Worm (Caenorhabditis elegans) whole organism, young adult: ENCODE measurements around the gene dod-22.

ENCODE experiments used
- B0336.3 ChIP-seq: fragments of 200-800 bp; sonication (Bioruptor generic); IDR thresholded peaks from 2 replicates; pipeline ENCODE4 v1.3.6; 2022; ENCODE audit warnings: missing genetic modification characterization, missing compliant biosample characterization
- F23B12.7 ChIP-seq: sonication (generic microtip); optimal IDR thresholded peaks from 2 replicates; lab custom pipeline; 2017; ENCODE audit warnings: missing genetic modification characterization, mild to moderate bottlenecking, missing compliant biosample characterization, antibody characterized with exemption, moderate library complexity; ENCODE audit not compliant: insufficient read depth
- F33H1.4 ChIP-seq: fragments of 200-800 bp; sonication (Bioruptor generic); IDR thresholded peaks from 2 replicates; pipeline ENCODE4 v1.3.6; 2022; ENCODE audit warnings: missing genetic modification reagents, missing genetic modification characterization, missing compliant biosample characterization
- F37B4.10 ChIP-seq: fragments of 200-800 bp; sonication (Bioruptor generic); IDR thresholded peaks from 2 replicates; pipeline ENCODE4 v1.3.6; 2022; ENCODE audit warnings: missing genetic modification characterization, missing compliant biosample characterization
- K12H6.12 ChIP-seq: fragments of 200-800 bp; sonication (Bioruptor generic); optimal IDR thresholded peaks from 2 replicates; lab custom pipeline; 2018; ENCODE audit warnings: mild to moderate bottlenecking, missing genetic modification characterization, missing compliant biosample characterization
- ZK185.1 ChIP-seq: sonication (generic microtip); optimal IDR thresholded peaks from 2 replicates; lab custom pipeline; 2016; ENCODE audit warnings: mild to moderate bottlenecking, missing genetic modification characterization, missing compliant biosample characterization; ENCODE audit not compliant: poor library complexity, severe bottlenecking
- ama-1 ChIP-seq, 3 experiments: fragments of 150-350 bp in 1 of 3; sonication (generic microtip) in 2 of 3; optimal IDR thresholded peaks; 2 replicates each; lab custom pipeline; 2014 to 2018; ENCODE audit warnings: missing biosample characterization in 2 of 3, missing genetic modification characterization in 2 of 3, missing genetic modification reagents in 2 of 3
- aptf-3 ChIP-seq: fragments of 200-800 bp; sonication (Bioruptor generic); IDR thresholded peaks from 2 replicates; pipeline ENCODE4 v1.3.6; 2022; ENCODE audit warnings: missing genetic modification characterization, missing compliant biosample characterization
- atf-7 ChIP-seq: sonication (generic microtip); optimal IDR thresholded peaks from 2 replicates; lab custom pipeline; 2017; ENCODE audit warnings: mild to moderate bottlenecking, missing genetic modification characterization, missing compliant biosample characterization
- attf-6 ChIP-seq: fragments of 200-800 bp; sonication (Bioruptor generic); IDR thresholded peaks from 2 replicates; pipeline ENCODE4 v1.3.6; 2022; ENCODE audit warnings: missing genetic modification reagents, missing genetic modification characterization, missing compliant biosample characterization
- cebp-1 ChIP-seq, 2 experiments: fragments of 200-800 bp in 1 of 2; sonication (Bioruptor generic) in 1 of 2; sonication (generic microtip) in 1 of 2; IDR thresholded peaks in 1 of 2; optimal IDR thresholded peaks in 1 of 2; 2 replicates each; pipeline versions ENCODE4 v1.3.6 to Lab custom; 2017 to 2022; ENCODE audit warnings: missing compliant biosample characterization in 2 of 2, missing genetic modification characterization in 2 of 2, mild to moderate bottlenecking in 1 of 2, missing genetic modification reagents in 1 of 2, moderate library complexity in 1 of 2
- cebp-2 ChIP-seq: fragments of 200-800 bp; sonication (Bioruptor generic); IDR thresholded peaks from 2 replicates; pipeline ENCODE4 v1.3.6; 2022; ENCODE audit warnings: missing genetic modification characterization, missing compliant biosample characterization
- ceh-58 ChIP-seq: fragments of 200-800 bp; sonication (Bioruptor generic); IDR thresholded peaks from 2 replicates; pipeline ENCODE4 v1.3.6; 2022; ENCODE audit warnings: missing genetic modification characterization, missing compliant biosample characterization
- dox-1 ChIP-seq: fragments of 200-800 bp; sonication (Bioruptor generic); IDR thresholded peaks from 2 replicates; pipeline ENCODE4 v1.3.6; 2022; ENCODE audit warnings: missing genetic modification reagents, missing genetic modification characterization, missing compliant biosample characterization
- ekl-4 ChIP-seq: fragments of 200-800 bp; sonication (Bioruptor generic); IDR thresholded peaks from 2 replicates; pipeline ENCODE4 v1.3.6; 2022; ENCODE audit warnings: missing genetic modification reagents, missing genetic modification characterization, missing compliant biosample characterization
- let-526 ChIP-seq: fragments of 200-800 bp; sonication (Bioruptor generic); IDR thresholded peaks from 2 replicates; pipeline ENCODE4 v1.3.6; 2022; ENCODE audit warnings: missing genetic modification reagents, missing genetic modification characterization, missing compliant biosample characterization
- let-607 ChIP-seq, 2 experiments: fragments of 200-800 bp in 1 of 2; sonication (Bioruptor generic) in 1 of 2; sonication (generic microtip) in 1 of 2; optimal IDR thresholded peaks; 2 replicates each; lab custom pipeline; 2016 to 2018; ENCODE audit warnings: mild to moderate bottlenecking in 2 of 2, missing compliant biosample characterization in 2 of 2, missing genetic modification characterization in 2 of 2, moderate library complexity in 2 of 2, missing genotype in 1 of 2
- lin-35 ChIP-seq, 3 experiments: fragments of 150-350 bp in 2 of 3; sonication (generic microtip) in 1 of 3; optimal IDR thresholded peaks; 2 replicates each; lab custom pipeline; 2014 to 2018; ENCODE audit warnings: missing biosample characterization in 3 of 3, missing genetic modification characterization in 3 of 3, missing genetic modification reagents in 3 of 3
- mcd-1 ChIP-seq: fragments of 200-800 bp; sonication (Bioruptor generic); IDR thresholded peaks from 2 replicates; pipeline ENCODE4 v1.3.6; 2022; ENCODE audit warnings: missing genetic modification reagents, missing genetic modification characterization, missing compliant biosample characterization
- nfya-2 ChIP-seq: fragments of 200-800 bp; sonication (Bioruptor generic); IDR thresholded peaks from 2 replicates; pipeline ENCODE4 v1.3.6; 2022; ENCODE audit warnings: missing genetic modification reagents, missing genetic modification characterization, missing compliant biosample characterization
- nfyb-1 ChIP-seq: fragments of 200-800 bp; sonication (Bioruptor generic); IDR thresholded peaks from 2 replicates; pipeline ENCODE4 v1.3.6; 2022; ENCODE audit warnings: missing genetic modification reagents, missing genetic modification characterization, missing compliant biosample characterization
- nhr-80 ChIP-seq: sonication (generic microtip); optimal IDR thresholded peaks from 2 replicates; lab custom pipeline; 2016; ENCODE audit warnings: missing genetic modification characterization, missing compliant biosample characterization
- rpc-1 ChIP-seq, 2 experiments: fragments of 150-350 bp in 1 of 2; sonication (generic microtip) in 1 of 2; optimal IDR thresholded peaks; 2 replicates each; lab custom pipeline; 2014 to 2018; ENCODE audit warnings: missing biosample characterization in 1 of 2, missing genetic modification characterization in 1 of 2, missing genetic modification reagents in 1 of 2, missing genotype in 1 of 2
- sdz-38 ChIP-seq: sonication (generic microtip); optimal IDR thresholded peaks from 2 replicates; lab custom pipeline; 2016; ENCODE audit warnings: missing genotype, missing genetic modification characterization, missing compliant biosample characterization
- snpc-4 ChIP-seq, 5 experiments: fragments of 150-350 bp in 1 of 5; sonication (generic microtip) in 4 of 5; optimal IDR thresholded peaks; 2 replicates each; lab custom pipeline; 2014 to 2018; ENCODE audit warnings: missing genetic modification characterization in 5 of 5, missing biosample characterization in 3 of 5, antibody characterized with exemption in 2 of 5, mild to moderate bottlenecking in 2 of 5, missing compliant biosample characterization in 2 of 5, missing genotype in 2 of 5, moderate library complexity in 2 of 5, missing genetic modification reagents in 1 of 5
- xnd-1 ChIP-seq: sonication (generic microtip); optimal IDR thresholded peaks from 2 replicates; lab custom pipeline; 2016; ENCODE audit warnings: missing genotype, missing genetic modification reagents, missing genetic modification characterization, missing compliant biosample characterization
- ztf-26 ChIP-seq: sonication (generic microtip); optimal IDR thresholded peaks from 2 replicates; lab custom pipeline; 2017; ENCODE audit warnings: missing genetic modification characterization, missing compliant biosample characterization

Gene dod-22

DNA sequence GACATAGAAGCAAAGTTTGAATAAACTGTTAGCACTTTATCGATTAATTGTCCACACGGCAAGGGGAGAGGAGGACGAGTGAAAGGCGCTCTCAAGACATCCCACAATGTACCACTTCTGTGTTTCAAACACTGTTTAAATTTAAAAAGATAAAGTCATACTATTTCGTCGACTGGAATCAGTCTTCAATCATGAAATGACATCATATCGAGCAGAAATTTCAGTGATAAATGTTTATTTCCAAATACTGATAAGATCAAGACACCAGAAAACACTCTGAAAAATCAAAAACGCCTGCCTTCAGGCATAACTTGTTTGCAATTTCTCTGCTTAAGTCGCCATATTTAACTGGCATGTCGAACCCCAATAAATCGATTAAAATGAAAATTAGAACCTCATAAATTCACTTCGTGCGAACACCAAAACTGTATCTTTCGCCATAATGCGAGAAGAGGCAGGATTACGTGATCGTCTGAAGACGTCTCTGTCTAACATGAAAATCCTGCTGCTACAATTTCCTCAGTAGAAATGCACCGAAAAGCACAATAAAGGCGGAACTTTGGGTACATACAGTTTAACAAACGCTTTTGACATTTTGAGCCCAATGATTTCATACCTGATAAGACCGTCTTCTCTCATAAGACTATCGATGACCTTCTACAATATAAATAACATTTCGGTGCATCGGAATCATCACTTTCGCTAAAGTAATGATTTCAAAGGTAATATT, 13.3 kb downstream of the dod-22 start, which contains the start of gene K10D11.2:
TSS of gene K10D11.2 (plus strand) at position 680 of the 730 bp plus-strand sequence.
- TF ChIP-seq lin-35 (GFP tag; optimal IDR thresholded peaks at IDR 0.05; lab: Kevin White, UChicago) (no peak), atf-7 (peak; percentile 16), nhr-80 (peak; percentile 39), dox-1 (GFP tag; lab: Robert Waterston, UW) (0 out of 2 replicates have a peak, but pooled peaks have one; percentile 38)

DNA sequence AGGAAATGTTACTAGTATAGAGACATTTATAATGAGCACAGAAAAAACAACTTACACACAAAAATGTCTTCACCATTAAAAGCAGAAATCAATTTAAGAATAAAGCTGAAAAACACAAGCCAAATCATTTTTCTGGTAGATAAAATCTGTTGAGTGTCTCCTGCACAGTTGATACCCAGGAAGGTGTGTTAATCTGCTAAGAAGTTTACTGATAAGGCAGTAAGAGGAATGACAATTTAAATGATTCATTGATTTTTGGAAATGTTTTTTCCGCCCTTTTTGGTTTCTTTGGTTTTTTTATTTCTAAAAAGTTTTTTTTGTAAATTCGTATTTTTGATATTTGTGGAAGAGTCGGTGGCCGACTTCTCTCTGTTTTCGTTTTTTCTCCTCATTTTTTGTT, 20.8 kb downstream of the dod-22 start, which contains the start of gene K10D11.3:
TSS of gene K10D11.3 (minus strand) at position 174 of the 400 bp plus-strand sequence.
- TF ChIP-seq ceh-58: no peak
- peak; percentile 11 for TF ChIP-seq nhr-80
- TF ChIP-seq aptf-3 (GFP tag; lab: Robert Waterston, UW): no peak
- TF ChIP-seq F37B4.10 (GFP tag; lab: Robert Waterston, UW): no peak

DNA sequence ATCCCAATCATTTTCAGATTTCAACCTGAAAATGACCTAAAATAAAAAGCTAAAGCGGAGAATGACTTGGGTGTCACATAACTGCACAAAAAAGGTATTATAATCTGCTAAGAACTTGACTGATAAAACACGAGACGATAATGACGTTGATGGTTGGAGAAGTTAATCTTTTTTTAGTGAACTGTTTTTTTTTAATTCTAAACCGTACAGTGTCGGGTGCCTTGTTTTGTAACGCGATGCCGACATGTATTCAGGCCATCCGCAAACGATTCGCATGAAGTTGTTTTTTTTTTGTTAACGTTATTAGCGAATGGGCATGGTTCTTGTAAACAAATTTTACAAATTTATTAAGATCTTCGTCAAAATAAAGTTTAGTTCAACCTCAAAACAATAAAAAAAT, 24.2 kb downstream of the dod-22 start, which contains the start of gene K10D11.6:
TSS of gene K10D11.6 (minus strand) at position 101 of the 400 bp plus-strand sequence.
- no peak for TF ChIP-seq snpc-4 (GFP tag; optimal IDR thresholded peaks at IDR 0.05; lab: Kevin White, UChicago)
- TF ChIP-seq snpc-4 (tag; optimal IDR thresholded peaks at IDR 0.05; lab: Kevin White, UChicago): peak in 1 of 4 experiments; percentile 42
- no peak for TF ChIP-seq attf-6
- peak; percentile 22 for TF ChIP-seq nhr-80

DNA sequence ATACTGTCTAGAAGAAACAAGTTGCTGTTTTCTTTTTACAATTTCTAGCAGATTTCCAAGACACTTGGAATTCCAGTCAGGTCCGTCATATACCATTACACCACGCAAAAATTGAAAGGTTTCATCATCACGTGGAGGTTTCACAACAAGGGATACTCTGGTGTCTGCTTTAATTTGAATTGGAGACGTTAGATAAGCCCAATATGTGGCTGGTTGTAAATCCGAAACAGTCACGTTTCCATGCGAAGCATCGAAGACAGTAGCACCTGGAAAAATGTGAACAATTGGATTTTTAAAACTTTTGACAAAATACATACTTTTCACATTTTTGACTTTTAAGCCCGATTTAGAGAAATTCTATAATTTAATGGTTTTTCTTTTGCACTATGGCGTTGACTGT, 25.5 kb downstream of the dod-22 start:
- TF ChIP-seq mcd-1 (no peak), F23B12.7 (tag; lab: Kevin White, UChicago) (no peak), xnd-1 (tag; lab: Kevin White, UChicago) (no peak), ZK185.1 (no peak), cebp-2 (no peak), ztf-26 (tag; lab: Kevin White, UChicago) (no peak)

DNA sequence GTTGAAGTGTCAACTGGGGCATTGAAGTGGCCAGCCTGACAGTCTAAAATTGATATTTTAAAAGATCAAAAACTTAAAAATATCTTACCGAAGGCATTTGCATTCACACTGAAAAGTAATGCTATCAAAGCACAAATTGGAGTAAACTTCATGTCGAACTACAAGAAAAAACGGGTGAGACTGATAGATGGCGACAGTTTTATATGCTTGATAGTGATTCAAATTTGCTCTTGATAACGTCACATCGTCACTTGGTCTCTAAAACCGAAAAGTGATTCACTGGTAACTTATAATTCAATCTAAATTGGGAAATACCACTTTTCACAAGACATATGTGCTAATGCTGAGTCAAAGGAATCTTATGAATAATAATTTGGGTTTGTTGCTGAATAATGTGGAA, 26.5 kb downstream of the dod-22 start, which contains the start of gene K10D11.5:
TSS of gene K10D11.5 (minus strand) at position 215 of the 400 bp plus-strand sequence.
- no peak for TF ChIP-seq F23B12.7 (tag; lab: Kevin White, UChicago)
- TF ChIP-seq let-607 (tag; optimal IDR thresholded peaks at IDR 0.05; lab: Kevin White, UChicago): peak in 1 of 2 experiments; percentile 60
- no peak for TF ChIP-seq nfyb-1 (GFP tag; lab: Robert Waterston, UW)
- TF ChIP-seq sdz-38 (tag; lab: Kevin White, UChicago): no peak
- no peak for TF ChIP-seq ama-1 (optimal IDR thresholded peaks at IDR 0.05; lab: Kevin White, UChicago)
- no peak for TF ChIP-seq ama-1 (GFP tag; optimal IDR thresholded peaks at IDR 0.05; lab: Kevin White, UChicago)
- no peak for TF ChIP-seq B0336.3 (GFP tag; lab: Robert Waterston, UW)
- TF ChIP-seq rpc-1 (optimal IDR thresholded peaks at IDR 0.05; lab: Kevin White, UChicago): no peak
- TF ChIP-seq rpc-1 (tag; optimal IDR thresholded peaks at IDR 0.05; lab: Kevin White, UChicago): no peak
- TF ChIP-seq let-526 (GFP tag; lab: Robert Waterston, UW): no peak
- TF ChIP-seq K12H6.12: no peak
- no peak for TF ChIP-seq ekl-4 (GFP tag; lab: Robert Waterston, UW)
- TF ChIP-seq cebp-1 (GFP tag; IDR thresholded peaks at IDR 0.05; lab: Robert Waterston, UW): no peak
- no peak for TF ChIP-seq cebp-1 (tag; optimal IDR thresholded peaks at IDR 0.05; lab: Kevin White, UChicago)
- no peak for TF ChIP-seq F33H1.4 (GFP tag; lab: Robert Waterston, UW)
- peak; percentile 71 for TF ChIP-seq nhr-80
- no peak for TF ChIP-seq nfya-2 (GFP tag; lab: Robert Waterston, UW)
